Fruit fly (Drosophila melanogaster) whole organism, prepupa: ENCODE measurements around the gene CG6333.

ENCODE experiments used
- CG10631 ChIP-seq: fragments of 200-800 bp; sonication (Bioruptor generic); optimal IDR thresholded peaks from 2 replicates; lab custom pipeline; 2016; ENCODE audit warnings: missing biosample characterization, missing genetic modification characterization
- CG10669 ChIP-seq: fragments of 200-800 bp; sonication (Bioruptor generic); optimal IDR thresholded peaks from 3 replicates; lab custom pipeline; 2018; ENCODE audit warnings: missing biosample characterization, mild to moderate bottlenecking, missing genetic modification characterization, moderate library complexity
- CG11294 ChIP-seq: fragments of 200-800 bp; sonication (Bioruptor generic); IDR thresholded peaks from 2 replicates; pipeline ENCODE4 v1.3.6; 2022; ENCODE audit warnings: missing biosample characterization, missing genetic modification characterization
- CG11762 ChIP-seq: fragments of 200-800 bp; sonication (Bioruptor generic); optimal IDR thresholded peaks from 3 replicates; lab custom pipeline; 2016; ENCODE audit warnings: missing biosample characterization, missing genetic modification characterization; ENCODE audit not compliant: insufficient read depth
- CG11902 ChIP-seq: fragments of 200-800 bp; sonication (Bioruptor generic); optimal IDR thresholded peaks from 3 replicates; lab custom pipeline; 2016; ENCODE audit warnings: missing biosample characterization, missing genetic modification characterization
- CG32006 ChIP-seq: fragments of 200-800 bp; sonication (Bioruptor generic); optimal IDR thresholded peaks from 3 replicates; lab custom pipeline; 2017; ENCODE audit warnings: missing biosample characterization, mild to moderate bottlenecking, missing genetic modification characterization
- CG4318 ChIP-seq: fragments of 200-800 bp; sonication (Bioruptor generic); optimal IDR thresholded peaks from 3 replicates; lab custom pipeline; 2017; ENCODE audit warnings: missing biosample characterization, mild to moderate bottlenecking, missing genetic modification characterization
- CG6163 ChIP-seq: fragments of 200-800 bp; sonication (Bioruptor generic); IDR thresholded peaks from 3 replicates; pipeline ENCODE4 v1.3.6; 2022; ENCODE audit warnings: missing biosample characterization, missing genetic modification characterization
- CG6792 ChIP-seq: fragments of 200-800 bp; sonication (Bioruptor generic); optimal IDR thresholded peaks from 3 replicates; lab custom pipeline; 2016; ENCODE audit warnings: missing biosample characterization, missing genetic modification characterization
- CG6808 ChIP-seq: fragments of 200-800 bp; sonication (Bioruptor generic); optimal IDR thresholded peaks from 3 replicates; lab custom pipeline; 2017; ENCODE audit warnings: missing biosample characterization, missing genetic modification characterization, mild to moderate bottlenecking, moderate library complexity, missing genetic modification reagents
- CG8632 ChIP-seq: fragments of 200-800 bp; sonication (Bioruptor generic); optimal IDR thresholded peaks from 3 replicates; lab custom pipeline; 2016; ENCODE audit warnings: missing biosample characterization, missing genetic modification characterization
- CG9139 ChIP-seq: fragments of 200-800 bp; sonication (Bioruptor generic); optimal IDR thresholded peaks from 3 replicates; lab custom pipeline; 2017; ENCODE audit warnings: missing biosample characterization, mild to moderate bottlenecking, missing genetic modification characterization
- Eip93F ChIP-seq: fragments of 200-800 bp; sonication (Bioruptor generic); optimal IDR thresholded peaks from 2 replicates; lab custom pipeline; 2016; ENCODE audit warnings: missing biosample characterization, mild to moderate bottlenecking, missing genetic modification characterization
- Ets96B ChIP-seq: fragments of 200-800 bp; optimal IDR thresholded peaks from 2 replicates; lab custom pipeline; 2019; ENCODE audit warnings: missing biosample characterization, mild to moderate bottlenecking, missing genetic modification characterization, moderate library complexity
- Hr39 ChIP-seq: fragments of 200-800 bp; sonication (Bioruptor generic); optimal IDR thresholded peaks from 2 replicates; lab custom pipeline; 2016; ENCODE audit warnings: missing biosample characterization, missing genetic modification characterization
- Lpt ChIP-seq: fragments of 200-800 bp; sonication (Bioruptor generic); optimal IDR thresholded peaks from 3 replicates; lab custom pipeline; 2016; ENCODE audit warnings: missing biosample characterization, missing genetic modification characterization
- Met ChIP-seq: fragments of 200-800 bp; sonication (Bioruptor generic); optimal IDR thresholded peaks from 3 replicates; lab custom pipeline; 2016; ENCODE audit warnings: missing biosample characterization, missing genetic modification characterization
- OdsH ChIP-seq: fragments of 200-800 bp; sonication (Bioruptor generic); optimal IDR thresholded peaks from 3 replicates; lab custom pipeline; 2016; ENCODE audit warnings: missing biosample characterization, missing genetic modification characterization
- Smox ChIP-seq: fragments of 200-800 bp; sonication (Bioruptor generic); optimal IDR thresholded peaks from 3 replicates; lab custom pipeline; 2016; ENCODE audit warnings: missing biosample characterization, missing genetic modification characterization
- Sox102F ChIP-seq: fragments of 200-800 bp; sonication (Bioruptor generic); optimal IDR thresholded peaks from 2 replicates; lab custom pipeline; 2016; ENCODE audit warnings: missing biosample characterization, mild to moderate bottlenecking, missing genetic modification characterization
- Sox14 ChIP-seq: fragments of 200-800 bp; sonication (Bioruptor generic); optimal IDR thresholded peaks from 3 replicates; lab custom pipeline; 2016; ENCODE audit warnings: missing biosample characterization, missing genetic modification characterization
- achi ChIP-seq: fragments of 200-800 bp; sonication (Bioruptor generic); optimal IDR thresholded peaks from 3 replicates; lab custom pipeline; 2016; ENCODE audit warnings: missing biosample characterization, missing genetic modification characterization
- acj6 ChIP-seq: fragments of 200-800 bp; sonication (Bioruptor generic); optimal IDR thresholded peaks from 3 replicates; lab custom pipeline; 2016; ENCODE audit warnings: missing biosample characterization, missing genetic modification characterization
- cyc ChIP-seq: fragments of 200-800 bp; sonication (Bioruptor generic); optimal IDR thresholded peaks from 3 replicates; lab custom pipeline; 2016; ENCODE audit warnings: missing biosample characterization, missing genetic modification characterization
- dsx ChIP-seq: fragments of 200-800 bp; optimal IDR thresholded peaks from 3 replicates; lab custom pipeline; 2019; ENCODE audit warnings: missing biosample characterization, mild to moderate bottlenecking, missing genetic modification characterization, moderate library complexity; ENCODE audit not compliant: poor library complexity, severe bottlenecking
- eg ChIP-seq: fragments of 200-800 bp; sonication (Bioruptor generic); IDR thresholded peaks from 3 replicates; pipeline ENCODE4 v1.3.6; 2022; ENCODE audit warnings: missing biosample characterization, missing genetic modification characterization
- fd59A ChIP-seq: fragments of 200-800 bp; sonication (Bioruptor generic); optimal IDR thresholded peaks from 2 replicates; lab custom pipeline; 2017; ENCODE audit warnings: missing biosample characterization, mild to moderate bottlenecking, missing genetic modification characterization, missing genetic modification reagents
- fkh ChIP-seq: fragments of 200-800 bp; sonication (Bioruptor generic); optimal IDR thresholded peaks from 3 replicates; lab custom pipeline; 2017; ENCODE audit warnings: missing biosample characterization, mild to moderate bottlenecking, missing genetic modification characterization, moderate library complexity
- net ChIP-seq: fragments of 200-800 bp; sonication (Bioruptor generic); optimal IDR thresholded peaks from 3 replicates; lab custom pipeline; 2016; ENCODE audit warnings: missing biosample characterization, missing genetic modification characterization
- salr ChIP-seq, 2 experiments: fragments of 200-800 bp; sonication (Bioruptor generic); optimal IDR thresholded peaks; 3 replicates each; lab custom pipeline; 2016 to 2018; ENCODE audit warnings: missing biosample characterization in 2 of 2, missing genetic modification characterization in 2 of 2, mild to moderate bottlenecking in 1 of 2

CG6333 gene

dm6 chr3L:17458856-17459518 is 27.0 kb downstream of the CG6333 start:
- TF ChIP-seq CG6792 (GFP tag; lab: Kevin White, UChicago): no peak
- TF ChIP-seq CG10631: no peak
- TF ChIP-seq fd59A (GFP tag; lab: Kevin White, UChicago): no peak
- TF ChIP-seq eg (GFP tag; lab: Robert Waterston, UW): no peak
- TF ChIP-seq dsx (GFP tag; lab: Kevin White, UChicago): no peak
- TF ChIP-seq Ets96B (tag; lab: Kevin White, UChicago): no peak
- no peak for TF ChIP-seq Eip93F (GFP tag; lab: Kevin White, UChicago)
- no peak for TF ChIP-seq CG8632 (GFP tag; lab: Kevin White, UChicago)
- TF ChIP-seq, all 60 proteins: peak for 0

- no peak for TF ChIP-seq CG6792 (GFP tag; lab: Kevin White, UChicago)
- no peak for TF ChIP-seq Smox (GFP tag; lab: Kevin White, UChicago)
- no peak for TF ChIP-seq CG32006 (GFP tag; lab: Kevin White, UChicago)
- TF ChIP-seq CG11902 (GFP tag; lab: Kevin White, UChicago): no peak
- TF ChIP-seq CG6808: no peak
- TF ChIP-seq CG9139: no peak
- TF ChIP-seq Eip93F (GFP tag; lab: Kevin White, UChicago): no peak
- TF ChIP-seq fd59A (GFP tag; lab: Kevin White, UChicago): no peak
- TF ChIP-seq CG10669 (GFP tag; lab: Kevin White, UChicago): no peak
- no peak for TF ChIP-seq Lpt (GFP tag; lab: Kevin White, UChicago)
Measured at dm6 chr3L:17457695-17458242, 28.3 kb downstream of the CG6333 start.

- no peak for TF ChIP-seq fkh (GFP tag; lab: Kevin White, UChicago)
- no peak for TF ChIP-seq cyc (GFP tag; lab: Kevin White, UChicago)
- no peak for TF ChIP-seq Hr39 (GFP tag; lab: Kevin White, UChicago)
- TF ChIP-seq net (GFP tag; lab: Kevin White, UChicago): no peak
- TF ChIP-seq dsx (GFP tag; lab: Kevin White, UChicago): no peak
- TF ChIP-seq acj6: no peak
- no peak for TF ChIP-seq CG4318 (GFP tag; lab: Kevin White, UChicago)
- TF ChIP-seq CG10669 (GFP tag; lab: Kevin White, UChicago): no peak
- TF ChIP-seq Sox14 (GFP tag; lab: Kevin White, UChicago): no peak
Measured at dm6 chr3L:17447881-17448280, 38.1 kb downstream of the CG6333 start.

dm6 chr3L:17445629-17446431 is 40.2 kb downstream of the CG6333 start:
- TF ChIP-seq Ets96B (tag; lab: Kevin White, UChicago): no peak
- TF ChIP-seq Sox102F (GFP tag; lab: Kevin White, UChicago): no peak
- no peak for TF ChIP-seq CG11294
- TF ChIP-seq Lpt (GFP tag; lab: Kevin White, UChicago): no peak
- TF ChIP-seq OdsH (GFP tag; lab: Kevin White, UChicago): no peak
- no peak for TF ChIP-seq achi (GFP tag; lab: Kevin White, UChicago)
- TF ChIP-seq CG10669 (GFP tag; lab: Kevin White, UChicago): no peak
- TF ChIP-seq salr (GFP tag; optimal IDR thresholded peaks at IDR 0.05; lab: Kevin White, UChicago): no peak
- no peak for TF ChIP-seq CG6163
- TF ChIP-seq Met: no peak
- TF ChIP-seq CG11762 (GFP tag; lab: Kevin White, UChicago): no peak
